Worm (Caenorhabditis elegans) whole organism, L1 larva: Measurements from ENCODE around the gene F09A5.3.

Experiments used
- C34B4.2 ChIP-seq: sonication (generic microtip); optimal IDR thresholded peaks from 2 replicates; lab custom pipeline; 2017; ENCODE audit warnings: mild to moderate bottlenecking, missing genetic modification characterization, missing compliant biosample characterization
- elt-3 ChIP-seq, 6 experiments: fragments of 150-350 bp in 1 of 6; sonication (generic microtip); optimal IDR thresholded peaks; 2 replicates each; lab custom pipeline; 2017 to 2018; ENCODE audit warnings: missing biosample characterization in 6 of 6, missing genetic modification characterization in 6 of 6, inconsistent platforms in 1 of 6
- nhr-12 ChIP-seq: sonication (generic microtip); optimal IDR thresholded peaks from 2 replicates; lab custom pipeline; 2017; ENCODE audit warnings: missing biosample characterization, missing genetic modification characterization
- nhr-237 ChIP-seq: fragments of 150-350 bp; optimal IDR thresholded peaks from 2 replicates; lab custom pipeline; 2014; ENCODE audit warnings: missing biosample characterization, missing genetic modification characterization
- nhr-85 ChIP-seq: sonication (generic microtip); peaks from one replicate; lab custom pipeline; 2016; ENCODE audit warnings: missing genetic modification characterization, inconsistent platforms, missing compliant biosample characterization
- swsn-7 ChIP-seq: sonication (generic microtip); optimal IDR thresholded peaks from 2 replicates; lab custom pipeline; 2016; ENCODE audit warnings: missing genetic modification characterization, missing compliant biosample characterization

DNA sequence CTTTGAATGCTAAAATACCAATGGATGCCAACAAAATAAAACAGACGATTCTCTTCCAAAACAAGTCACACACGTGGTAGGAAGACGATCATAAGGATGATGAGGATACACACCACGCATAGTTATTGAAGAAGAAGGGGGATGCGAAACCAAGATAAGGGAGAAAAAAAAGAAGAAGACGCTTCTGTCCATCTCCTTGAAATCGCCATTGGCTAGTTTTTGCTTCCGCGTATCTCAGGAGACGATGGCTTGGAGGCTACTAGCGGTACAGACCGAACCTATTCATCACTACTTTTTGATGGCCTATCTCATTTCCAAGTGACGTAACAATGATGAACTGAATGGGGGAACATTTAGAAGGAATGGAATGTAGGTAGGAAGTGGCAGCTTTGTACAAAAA, 22.9 kb downstream of the F09A5.3 start:
- no peak for TF ChIP-seq nhr-237 (tag; lab: Kevin White, UChicago)
- TF ChIP-seq swsn-7, result no peak
- TF ChIP-seq nhr-12 (tag; lab: Kevin White, UChicago), result no peak
- no peak for TF ChIP-seq C34B4.2 (tag; lab: Kevin White, UChicago)
- peak in 2 of 6 experiments; percentile 38 to 41 for TF ChIP-seq elt-3 (tag; optimal IDR thresholded peaks at IDR 0.05; lab: Kevin White, UChicago)
- peak; percentile 92 for TF ChIP-seq nhr-85
